Worm (Caenorhabditis elegans): ENCODE results near the gene M110.3.

The M110.3 gene

DNA sequence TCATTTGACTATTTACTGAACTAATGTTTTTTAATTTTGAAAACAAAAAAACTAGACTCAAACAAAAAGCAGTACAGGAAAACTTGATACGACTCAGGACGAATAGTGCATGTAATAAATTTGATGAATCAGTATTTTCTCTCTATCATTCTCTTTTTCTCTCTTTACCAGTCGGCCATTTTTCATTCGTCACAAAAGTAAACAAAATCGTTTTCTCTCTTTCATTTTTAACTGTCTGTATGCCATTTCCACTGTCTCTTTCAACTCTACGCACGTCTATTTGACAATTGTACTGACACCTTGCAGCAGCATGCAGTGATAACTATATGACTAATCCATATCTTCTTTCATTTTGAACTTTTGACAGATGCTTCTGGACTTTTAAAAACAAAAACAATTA, 32.3 kb upstream of the M110.3 start, which contains the start of the genes F35C11.2 and F35C11.4:
TSS of gene F35C11.2 (minus strand) at position 90 of the 400 bp plus-strand sequence.
TSS of gene F35C11.4 (plus strand) at position 260 of the 400 bp plus-strand sequence.
- TF ChIP-seq egl-27 (tag; optimal IDR thresholded peaks at IDR 0.05) (no peak), nhr-23 (tag; optimal IDR thresholded peaks at IDR 0.05) (no peak), ztf-4 (tag; optimal IDR thresholded peaks at IDR 0.05) (no peak), snpc-4 (tag; optimal IDR thresholded peaks at IDR 0.05) (no peak), elt-1 (tag; optimal IDR thresholded peaks at IDR 0.05) (no peak), nhr-12 (tag; optimal IDR thresholded peaks at IDR 0.05) (no peak), nhr-25 (tag; optimal IDR thresholded peaks at IDR 0.05) (no peak), nhr-129 (tag; optimal IDR thresholded peaks at IDR 0.05) (peak; percentile 2), lin-11 (tag; optimal IDR thresholded peaks at IDR 0.05) (no peak), lin-13 (GFP tag; optimal IDR thresholded peaks at IDR 0.05) (no peak), lin-39 (tag; optimal IDR thresholded peaks at IDR 0.05) (no peak), ceh-16 (tag; optimal IDR thresholded peaks at IDR 0.05) (no peak), F13H6.1 (tag; optimal IDR thresholded peaks at IDR 0.05) (no peak), C34F6.9 (tag; optimal IDR thresholded peaks at IDR 0.05) (no peak), unc-55 (GFP tag; optimal IDR thresholded peaks at IDR 0.05) (no peak), mab-5 (tag; optimal IDR thresholded peaks at IDR 0.05) (no peak), ceh-82 (tag; optimal IDR thresholded peaks at IDR 0.05) (no peak), gmeb-1 (tag; optimal IDR thresholded peaks at IDR 0.05) (peak; percentile 37), fos-1 (tag; optimal IDR thresholded peaks at IDR 0.05) (peak; percentile 98), nhr-237 (tag; optimal IDR thresholded peaks at IDR 0.05) (no peak), nhr-77 (tag; optimal IDR thresholded peaks at IDR 0.05) (no peak), ZK546.5 (tag; optimal IDR thresholded peaks at IDR 0.05) (no peak), sma-3 (GFP tag; optimal IDR thresholded peaks at IDR 0.05) (peak; percentile 31), crh-2 (tag; optimal IDR thresholded peaks at IDR 0.05) (no peak), ama-1 (optimal IDR thresholded peaks at IDR 0.05) (no peak), nhr-21 (tag; optimal IDR thresholded peaks at IDR 0.05) (no peak)

DNA sequence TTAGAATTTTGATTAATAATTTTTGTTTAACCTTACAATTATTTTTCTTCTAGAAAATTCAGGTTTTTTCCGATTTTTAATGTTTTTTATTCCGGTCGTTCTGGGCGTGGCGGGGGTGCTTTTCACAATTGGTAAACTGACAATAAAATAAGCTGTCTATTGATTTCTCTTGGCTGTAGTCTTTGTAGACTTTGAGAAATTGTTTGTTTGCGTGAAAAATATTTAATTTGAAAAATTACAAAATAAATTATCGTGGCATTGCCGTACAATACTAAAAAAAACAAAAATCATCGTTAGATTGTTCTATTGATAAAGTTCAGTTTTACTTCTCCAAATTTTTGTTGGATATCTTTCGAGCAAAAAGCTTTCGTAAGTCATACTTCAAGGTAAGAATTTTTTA, 30.1 kb upstream of the M110.3 start, which contains the start of gene F35C11.3:
TSS of gene F35C11.3 (plus strand) at position 301 of the 400 bp plus-strand sequence.
- TF ChIP-seq crh-2 (tag; optimal IDR thresholded peaks at IDR 0.05) = no peak
- TF ChIP-seq ceh-82 (tag; optimal IDR thresholded peaks at IDR 0.05) = no peak
- no peak for TF ChIP-seq alr-1 (tag; optimal IDR thresholded peaks at IDR 0.05)
- no peak for TF ChIP-seq mdl-1 (tag; optimal IDR thresholded peaks at IDR 0.05)
- no peak for TF ChIP-seq nhr-23 (tag; optimal IDR thresholded peaks at IDR 0.05)
- no peak for TF ChIP-seq unc-39 (tag; optimal IDR thresholded peaks at IDR 0.05)
- no peak for TF ChIP-seq aly-2 (tag; optimal IDR thresholded peaks at IDR 0.05)
- no peak for TF ChIP-seq R02D3.7 (tag; optimal IDR thresholded peaks at IDR 0.05)
- no peak for TF ChIP-seq nhr-25 (tag; optimal IDR thresholded peaks at IDR 0.05)
- TF ChIP-seq nhr-237 (tag; optimal IDR thresholded peaks at IDR 0.05) = no peak
- TF ChIP-seq gmeb-1 (tag; optimal IDR thresholded peaks at IDR 0.05) = no peak
- no peak for TF ChIP-seq lin-39 (tag; optimal IDR thresholded peaks at IDR 0.05)
- no peak for TF ChIP-seq Y55F3AM.14 (GFP tag; optimal IDR thresholded peaks at IDR 0.05)

DNA sequence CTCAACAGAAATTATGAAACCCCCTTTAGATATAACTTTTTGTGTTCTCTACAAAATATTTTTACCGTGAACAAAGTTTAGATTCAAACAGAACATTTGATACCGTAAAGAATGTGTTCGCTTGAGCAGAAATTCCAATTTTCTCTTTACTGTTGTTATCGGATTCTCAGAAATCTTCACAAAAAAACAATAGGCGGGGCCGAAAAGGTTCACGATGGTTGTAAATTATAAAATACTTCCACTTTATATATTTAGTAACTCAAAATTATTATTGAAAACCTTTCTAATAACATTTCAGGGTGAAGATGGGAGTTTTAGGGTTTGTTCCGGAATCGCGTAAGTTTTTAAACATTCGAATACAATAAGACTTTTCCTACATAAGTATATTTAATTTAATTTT, 21.7 kb upstream of the M110.3 start, which contains the start of gene nlp-5:
TSS of gene nlp-5 (plus strand) at position 301 of the 400 bp plus-strand sequence.
- TF ChIP-seq egl-27 (tag; optimal IDR thresholded peaks at IDR 0.05) (no peak), ZK546.5 (tag; optimal IDR thresholded peaks at IDR 0.05) (no peak), dmd-4 (tag; optimal IDR thresholded peaks at IDR 0.05) (no peak), crh-2 (tag; optimal IDR thresholded peaks at IDR 0.05) (no peak), unc-62 (GFP tag; optimal IDR thresholded peaks at IDR 0.05) (no peak), unc-39 (tag; optimal IDR thresholded peaks at IDR 0.05) (no peak), peb-1 (tag; optimal IDR thresholded peaks at IDR 0.05) (no peak), fos-1 (tag; optimal IDR thresholded peaks at IDR 0.05) (no peak), elt-1 (tag; optimal IDR thresholded peaks at IDR 0.05) (no peak)

- no peak for TF ChIP-seq nhr-11 (tag; optimal IDR thresholded peaks at IDR 0.05)
- no peak for TF ChIP-seq sma-9 (GFP tag; optimal IDR thresholded peaks at IDR 0.05)
- no peak for TF ChIP-seq sma-9 (tag; optimal IDR thresholded peaks at IDR 0.05)
- no peak for TF ChIP-seq mab-5 (tag; optimal IDR thresholded peaks at IDR 0.05)
- no peak for TF ChIP-seq nhr-21 (tag; optimal IDR thresholded peaks at IDR 0.05)
- TF ChIP-seq mbf-1 (tag; optimal IDR thresholded peaks at IDR 0.05) = no peak
- TF ChIP-seq F13H6.1 (tag; optimal IDR thresholded peaks at IDR 0.05) = no peak
- TF ChIP-seq egl-27 (tag; optimal IDR thresholded peaks at IDR 0.05) = no peak
- TF ChIP-seq snpc-4 (tag; optimal IDR thresholded peaks at IDR 0.05) = no peak
- TF ChIP-seq fos-1 (tag; optimal IDR thresholded peaks at IDR 0.05) = no peak
- TF ChIP-seq elt-1 (tag; optimal IDR thresholded peaks at IDR 0.05) = no peak
- no peak for TF ChIP-seq peb-1 (tag; optimal IDR thresholded peaks at IDR 0.05)
- TF ChIP-seq Y55F3AM.14 (GFP tag; optimal IDR thresholded peaks at IDR 0.05) = no peak
These were observed 16.1 kb upstream of the M110.3 start, which contains the start of gene M110.7 for ce11 chrII:8232489-8232888. M110.7 (plus strand) TSS chrII:8232789.
